Worm (Caenorhabditis elegans) whole organism, L2 larva: Measurements from ENCODE around the gene F58F12.12.

Source experiments
- C34F6.9 ChIP-seq: fragments of 150-350 bp; optimal IDR thresholded peaks from 2 replicates; lab custom pipeline; 2014; ENCODE audit warnings: missing biosample characterization, missing genetic modification characterization
- F13H6.1 ChIP-seq: sonication (generic microtip); optimal IDR thresholded peaks from 2 replicates; lab custom pipeline; 2016; ENCODE audit warnings: missing genetic modification characterization, missing compliant biosample characterization
- R02D3.7 ChIP-seq: fragments of 150-350 bp; optimal IDR thresholded peaks from 2 replicates; lab custom pipeline; 2014; ENCODE audit warnings: missing biosample characterization, missing genetic modification characterization
- Y55F3AM.14 ChIP-seq: fragments of 200-800 bp; sonication (Bioruptor generic); optimal IDR thresholded peaks from 2 replicates; lab custom pipeline; 2018; ENCODE audit warnings: mild to moderate bottlenecking, missing genetic modification characterization, missing compliant biosample characterization
- alr-1 ChIP-seq: fragments of 150-350 bp; optimal IDR thresholded peaks from 2 replicates; lab custom pipeline; 2014; ENCODE audit warnings: missing biosample characterization, missing genetic modification characterization
- aly-2 ChIP-seq: fragments of 150-350 bp; optimal IDR thresholded peaks from 2 replicates; lab custom pipeline; 2014; ENCODE audit warnings: missing biosample characterization, missing genetic modification characterization
- ama-1 ChIP-seq: fragments of 150-350 bp; optimal IDR thresholded peaks from 2 replicates; lab custom pipeline; 2018; ENCODE audit warnings: inconsistent platforms
- blmp-1 ChIP-seq: sonication (generic microtip); optimal IDR thresholded peaks from 2 replicates; lab custom pipeline; 2017; ENCODE audit warnings: missing genetic modification characterization, mild to moderate bottlenecking, missing compliant biosample characterization, antibody characterized with exemption, moderate library complexity; ENCODE audit not compliant: insufficient read depth
- ceh-16 ChIP-seq: fragments of 150-350 bp; optimal IDR thresholded peaks from 2 replicates; lab custom pipeline; 2014; ENCODE audit warnings: missing biosample characterization, missing genetic modification characterization
- ceh-82 ChIP-seq: fragments of 150-350 bp; optimal IDR thresholded peaks from 2 replicates; lab custom pipeline; 2014; ENCODE audit warnings: missing biosample characterization, missing genetic modification characterization
- crh-2 ChIP-seq: sonication (generic microtip); optimal IDR thresholded peaks from 2 replicates; lab custom pipeline; 2017; ENCODE audit warnings: missing biosample characterization, missing genetic modification characterization
- dmd-4 ChIP-seq: sonication (generic microtip); optimal IDR thresholded peaks from 2 replicates; lab custom pipeline; 2017; ENCODE audit warnings: missing biosample characterization, missing genetic modification characterization
- egl-27 ChIP-seq: sonication (generic microtip); optimal IDR thresholded peaks from 3 replicates; lab custom pipeline; 2017; ENCODE audit warnings: missing biosample characterization, missing genetic modification reagents, missing genetic modification characterization
- elt-1 ChIP-seq: fragments of 150-350 bp; optimal IDR thresholded peaks from 2 replicates; lab custom pipeline; 2014; ENCODE audit warnings: missing biosample characterization, missing genetic modification characterization
- elt-3 ChIP-seq: sonication (generic microtip); optimal IDR thresholded peaks from 2 replicates; lab custom pipeline; 2017; ENCODE audit warnings: missing biosample characterization, missing genetic modification characterization
- fos-1 ChIP-seq: fragments of 150-350 bp; optimal IDR thresholded peaks from 2 replicates; lab custom pipeline; 2014; ENCODE audit warnings: missing biosample characterization, missing genetic modification characterization
- gmeb-1 ChIP-seq: fragments of 150-350 bp; optimal IDR thresholded peaks from 2 replicates; lab custom pipeline; 2014; ENCODE audit warnings: missing biosample characterization, missing genetic modification characterization
- lin-13 ChIP-seq: fragments of 150-350 bp; optimal IDR thresholded peaks from 2 replicates; lab custom pipeline; 2014; ENCODE audit warnings: missing biosample characterization, missing genetic modification reagents, missing genetic modification characterization
- lin-39 ChIP-seq: fragments of 150-350 bp; optimal IDR thresholded peaks from 2 replicates; lab custom pipeline; 2014; ENCODE audit warnings: missing biosample characterization, missing genetic modification reagents, missing genetic modification characterization
- lsy-2 ChIP-seq, 2 experiments: fragments of 150-350 bp in 1 of 2; sonication (generic microtip) in 1 of 2; optimal IDR thresholded peaks; 2 replicates each; lab custom pipeline; 2014 to 2017; ENCODE audit warnings: missing biosample characterization in 2 of 2, missing genetic modification characterization in 2 of 2
- mab-5 ChIP-seq: fragments of 150-350 bp; optimal IDR thresholded peaks from 2 replicates; lab custom pipeline; 2014; ENCODE audit warnings: missing biosample characterization, missing genetic modification characterization
- mbf-1 ChIP-seq: sonication (generic microtip); optimal IDR thresholded peaks from 2 replicates; lab custom pipeline; 2017; ENCODE audit warnings: missing biosample characterization, missing genetic modification characterization
- nhr-10 ChIP-seq: sonication (generic microtip); optimal IDR thresholded peaks from 2 replicates; lab custom pipeline; 2017; ENCODE audit warnings: missing biosample characterization, missing genetic modification characterization
- nhr-11 ChIP-seq: fragments of 150-350 bp; optimal IDR thresholded peaks from 2 replicates; lab custom pipeline; 2014; ENCODE audit warnings: missing biosample characterization, missing genetic modification characterization
- nhr-12 ChIP-seq: fragments of 150-350 bp; optimal IDR thresholded peaks from 2 replicates; lab custom pipeline; 2014; ENCODE audit warnings: missing biosample characterization, missing genetic modification characterization
- nhr-21 ChIP-seq: fragments of 150-350 bp; optimal IDR thresholded peaks from 2 replicates; lab custom pipeline; 2014; ENCODE audit warnings: missing biosample characterization, missing genetic modification characterization
- nhr-23 ChIP-seq: fragments of 150-350 bp; optimal IDR thresholded peaks from 2 replicates; lab custom pipeline; 2014; ENCODE audit warnings: missing biosample characterization, missing genetic modification reagents, missing genetic modification characterization
- nhr-237 ChIP-seq: fragments of 150-350 bp; optimal IDR thresholded peaks from 2 replicates; lab custom pipeline; 2014; ENCODE audit warnings: missing biosample characterization, missing genetic modification characterization
- nhr-25 ChIP-seq: fragments of 150-350 bp; sonication (generic microtip); optimal IDR thresholded peaks from 3 replicates; lab custom pipeline; 2014; ENCODE audit warnings: missing biosample characterization, missing genetic modification characterization
- nhr-6 ChIP-seq: fragments of 150-350 bp; optimal IDR thresholded peaks from 2 replicates; lab custom pipeline; 2014; ENCODE audit warnings: missing biosample characterization, missing genetic modification characterization
- nhr-77 ChIP-seq: fragments of 150-350 bp; optimal IDR thresholded peaks from 2 replicates; lab custom pipeline; 2014; ENCODE audit warnings: missing biosample characterization, missing genetic modification characterization
- peb-1 ChIP-seq: fragments of 150-350 bp; optimal IDR thresholded peaks from 2 replicates; lab custom pipeline; 2014; ENCODE audit warnings: missing biosample characterization, missing genetic modification characterization
- sem-4 ChIP-seq: fragments of 150-350 bp; optimal IDR thresholded peaks from 2 replicates; lab custom pipeline; 2014; ENCODE audit warnings: missing biosample characterization, missing genetic modification reagents, missing genetic modification characterization
- skn-1 ChIP-seq: sonication (generic microtip); optimal IDR thresholded peaks from 2 replicates; lab custom pipeline; 2017; ENCODE audit warnings: missing biosample characterization, missing genetic modification characterization
- sma-3 ChIP-seq: sonication (generic microtip); optimal IDR thresholded peaks from 2 replicates; lab custom pipeline; 2016; ENCODE audit warnings: missing genetic modification reagents, missing genetic modification characterization, missing compliant biosample characterization
- sma-9 ChIP-seq, 2 experiments: fragments of 150-350 bp in 1 of 2; sonication (generic microtip) in 1 of 2; optimal IDR thresholded peaks; 2 replicates each; lab custom pipeline; 2014 to 2016; ENCODE audit warnings: missing genetic modification characterization in 2 of 2, mild to moderate bottlenecking in 1 of 2, missing biosample characterization in 1 of 2, missing compliant biosample characterization in 1 of 2, missing genetic modification reagents in 1 of 2, moderate library complexity in 1 of 2
- unc-55 ChIP-seq: fragments of 150-350 bp; sonication (generic microtip); optimal IDR thresholded peaks from 3 replicates; lab custom pipeline; 2014; ENCODE audit warnings: missing biosample characterization, missing genetic modification reagents, missing genetic modification characterization
- unc-62 ChIP-seq: fragments of 150-350 bp; optimal IDR thresholded peaks from 2 replicates; lab custom pipeline; 2014; ENCODE audit warnings: missing biosample characterization, missing genetic modification reagents, missing genetic modification characterization
- zag-1 ChIP-seq: fragments of 150-350 bp; optimal IDR thresholded peaks from 2 replicates; lab custom pipeline; 2014; ENCODE audit warnings: missing biosample characterization, missing genetic modification characterization
- ztf-1 ChIP-seq: fragments of 200-800 bp; sonication (Bioruptor generic); conservative IDR thresholded peaks from 2 replicates; pipeline ENCODE4 v1.3.6; 2022; ENCODE audit warnings: missing genetic modification characterization, missing compliant biosample characterization
- ztf-11 ChIP-seq: sonication (generic microtip); optimal IDR thresholded peaks from 2 replicates; lab custom pipeline; 2017; ENCODE audit warnings: missing biosample characterization, missing genetic modification characterization
- ztf-4 ChIP-seq: fragments of 150-350 bp; optimal IDR thresholded peaks from 2 replicates; lab custom pipeline; 2014; ENCODE audit warnings: missing biosample characterization, missing genetic modification characterization

Gene F58F12.12

ce11 chrII:6344513-6344912 is 36.5 kb upstream of the F58F12.12 start:
- TF ChIP-seq ama-1 (lab: Kevin White, UChicago) = no peak
- TF ChIP-seq nhr-21 (tag; lab: Kevin White, UChicago) = no peak
- TF ChIP-seq nhr-11 (tag; lab: Kevin White, UChicago) = no peak
- no peak for TF ChIP-seq C34F6.9 (tag; lab: Kevin White, UChicago)
- TF ChIP-seq crh-2 (tag; lab: Kevin White, UChicago) = no peak
- no peak for TF ChIP-seq mbf-1 (tag; lab: Kevin White, UChicago)

- TF ChIP-seq mab-5 (tag; lab: Kevin White, UChicago) = no peak
- TF ChIP-seq ama-1 (lab: Kevin White, UChicago) = peak; percentile 38
- peak; percentile 23 for TF ChIP-seq fos-1 (tag; lab: Kevin White, UChicago)
- TF ChIP-seq nhr-237 (tag; lab: Kevin White, UChicago) = no peak
- peak in 1 of 2 experiments; percentile 4 for TF ChIP-seq lsy-2 (tag; optimal IDR thresholded peaks at IDR 0.05; lab: Kevin White, UChicago)
- TF ChIP-seq blmp-1 = peak; percentile 45
- TF ChIP-seq ceh-82 (tag; lab: Kevin White, UChicago) = no peak
- TF ChIP-seq nhr-21 (tag; lab: Kevin White, UChicago) = peak; percentile 51
- TF ChIP-seq F13H6.1 (tag; lab: Kevin White, UChicago) = no peak
- peak; percentile 48 for TF ChIP-seq sma-9 (GFP tag; optimal IDR thresholded peaks at IDR 0.05; lab: Kevin White, UChicago)
- TF ChIP-seq sma-9 (tag; optimal IDR thresholded peaks at IDR 0.05; lab: Kevin White, UChicago) = no peak
- TF ChIP-seq ztf-4 (tag; lab: Kevin White, UChicago) = peak; percentile 12
- TF ChIP-seq lin-13 = no peak
- TF ChIP-seq sma-3 (GFP tag; lab: Kevin White, UChicago) = peak; percentile 10
- TF ChIP-seq crh-2 (tag; lab: Kevin White, UChicago) = peak; percentile 33
- no peak for TF ChIP-seq nhr-12 (tag; lab: Kevin White, UChicago)
- peak; percentile 79 for TF ChIP-seq nhr-25 (tag; lab: Kevin White, UChicago)
- no peak for TF ChIP-seq R02D3.7 (tag; lab: Kevin White, UChicago)
- TF ChIP-seq ceh-16 (tag; lab: Kevin White, UChicago) = peak; percentile 57
- no peak for TF ChIP-seq Y55F3AM.14 (GFP tag; lab: Kevin White, UChicago)
These were observed 35.5 kb upstream of the F58F12.12 start, which contains the start of gene C32D5.8 for ce11 chrII:6345195-6346158. C32D5.8 (minus strand) TSS chrII:6345964.

ce11 chrII:6346551-6347079 is 34.4 kb upstream of the F58F12.12 start:
- TF ChIP-seq nhr-23 = no peak
- peak; percentile 42 for TF ChIP-seq nhr-10
- TF ChIP-seq sma-9 (GFP tag; optimal IDR thresholded peaks at IDR 0.05; lab: Kevin White, UChicago) = peak; percentile 62
- no peak for TF ChIP-seq sma-9 (tag; optimal IDR thresholded peaks at IDR 0.05; lab: Kevin White, UChicago)
- peak; percentile 82 for TF ChIP-seq skn-1 (tag; lab: Kevin White, UChicago)
- TF ChIP-seq sma-3 (GFP tag; lab: Kevin White, UChicago) = peak; percentile 79
- TF ChIP-seq nhr-11 (tag; lab: Kevin White, UChicago) = no peak
- TF ChIP-seq fos-1 (tag; lab: Kevin White, UChicago) = peak; percentile 14
- peak; percentile 95 for TF ChIP-seq ztf-4 (tag; lab: Kevin White, UChicago)
- TF ChIP-seq F13H6.1 (tag; lab: Kevin White, UChicago) = peak; percentile 54
- TF ChIP-seq R02D3.7 (tag; lab: Kevin White, UChicago) = no peak
- TF ChIP-seq unc-55 (GFP tag; lab: Kevin White, UChicago) = peak; percentile 53
- peak; percentile 20 for TF ChIP-seq blmp-1
- peak; percentile 90 for TF ChIP-seq nhr-21 (tag; lab: Kevin White, UChicago)
- no peak for TF ChIP-seq ceh-16 (tag; lab: Kevin White, UChicago)
- TF ChIP-seq sem-4 (tag; lab: Kevin White, UChicago) = no peak
- no peak for TF ChIP-seq aly-2 (tag; lab: Kevin White, UChicago)
- peak; percentile 25 for TF ChIP-seq egl-27 (tag; lab: Kevin White, UChicago)
- no peak for TF ChIP-seq elt-3 (tag; lab: Kevin White, UChicago)
- no peak for TF ChIP-seq elt-1
- TF ChIP-seq mab-5 (tag; lab: Kevin White, UChicago) = no peak
- peak; percentile 86 for TF ChIP-seq nhr-6 (tag; lab: Kevin White, UChicago)
- TF ChIP-seq ama-1 (lab: Kevin White, UChicago) = peak; percentile 98
- TF ChIP-seq lin-39 (tag; lab: Kevin White, UChicago) = no peak
- no peak for TF ChIP-seq alr-1 (tag; lab: Kevin White, UChicago)
- peak; percentile 73 for TF ChIP-seq lin-13
- no peak for TF ChIP-seq unc-62 (GFP tag; lab: Kevin White, UChicago)
- no peak for TF ChIP-seq ztf-11 (tag; lab: Kevin White, UChicago)
- peak; percentile 78 for TF ChIP-seq C34F6.9 (tag; lab: Kevin White, UChicago)
- TF ChIP-seq gmeb-1 = peak; percentile 55
- no peak for TF ChIP-seq peb-1 (tag; lab: Kevin White, UChicago)
- TF ChIP-seq nhr-77 (tag; lab: Kevin White, UChicago) = no peak
- no peak for TF ChIP-seq nhr-12 (tag; lab: Kevin White, UChicago)
- TF ChIP-seq dmd-4 (tag; lab: Kevin White, UChicago) = no peak
- TF ChIP-seq Y55F3AM.14 (GFP tag; lab: Kevin White, UChicago) = peak; percentile 20
- TF ChIP-seq nhr-237 (tag; lab: Kevin White, UChicago) = no peak
- TF ChIP-seq zag-1 (tag; lab: Kevin White, UChicago) = no peak
- TF ChIP-seq nhr-25 (tag; lab: Kevin White, UChicago) = peak; percentile 81
- 0 out of 2 replicates have a peak, but pooled peaks have one; percentile 66 for TF ChIP-seq ztf-1 (GFP tag; lab: Robert Waterston, UW)
- TF ChIP-seq crh-2 (tag; lab: Kevin White, UChicago) = peak; percentile 79
